Fruit fly (Drosophila melanogaster) whole organism, embryonic: ENCODE measurements around the gene CHES-1-like.

Experiments used
- Atf-2 ChIP-seq: fragments of 200-800 bp; sonication (Bioruptor generic); optimal IDR thresholded peaks from 2 replicates; lab custom pipeline; 2016; ENCODE audit warnings: missing biosample characterization, missing genetic modification characterization
- Awh ChIP-seq: fragments of 200-800 bp; sonication (Bioruptor generic); IDR thresholded peaks from 2 replicates; pipeline ENCODE4, ENCODE4 v1.3.6; 2022; ENCODE audit warnings: missing biosample characterization, missing genetic modification characterization
- CG10147 ChIP-seq: fragments of 200-800 bp; sonication (Bioruptor generic); optimal IDR thresholded peaks from 2 replicates; lab custom pipeline; 2019; ENCODE audit warnings: missing biosample characterization, mild to moderate bottlenecking, missing genetic modification characterization, moderate library complexity
- CG10543 ChIP-seq: fragments of 200-800 bp; sonication (Bioruptor generic); optimal IDR thresholded peaks from 3 replicates; lab custom pipeline; 2017; ENCODE audit warnings: missing biosample characterization, mild to moderate bottlenecking, missing genetic modification characterization, moderate library complexity
- CG10654 ChIP-seq: fragments of 200-800 bp; sonication (Bioruptor generic); optimal IDR thresholded peaks from 2 replicates; lab custom pipeline; 2016; ENCODE audit warnings: missing biosample characterization, missing genetic modification characterization
- CG10959 ChIP-seq: fragments of 200-800 bp; sonication (Bioruptor generic); IDR thresholded peaks from 2 replicates; pipeline ENCODE4 v1.3.6; 2022; ENCODE audit warnings: missing biosample characterization, missing genetic modification characterization
- CG10979 ChIP-seq: fragments of 200-800 bp; sonication (Bioruptor generic); optimal IDR thresholded peaks from 2 replicates; lab custom pipeline; 2018; ENCODE audit warnings: missing biosample characterization, mild to moderate bottlenecking, missing genetic modification characterization, moderate library complexity
- CG12104 ChIP-seq: fragments of 200-800 bp; sonication (Bioruptor generic); optimal IDR thresholded peaks from 3 replicates; lab custom pipeline; 2016; ENCODE audit warnings: missing biosample characterization, missing genetic modification characterization
- CG1529 ChIP-seq: fragments of 200-800 bp; sonication (Bioruptor generic); optimal IDR thresholded peaks from 3 replicates; lab custom pipeline; 2018; ENCODE audit warnings: missing biosample characterization, missing genetic modification characterization
- CG15514 ChIP-seq: fragments of 200-800 bp; sonication (Bioruptor generic); optimal IDR thresholded peaks from 3 replicates; lab custom pipeline; 2017; ENCODE audit warnings: missing biosample characterization, missing genetic modification characterization, mild to moderate bottlenecking, moderate library complexity, missing genetic modification reagents
- CG17385 ChIP-seq: fragments of 200-800 bp; sonication (Bioruptor generic); optimal IDR thresholded peaks from 3 replicates; lab custom pipeline; 2018; ENCODE audit warnings: missing biosample characterization, mild to moderate bottlenecking, missing genetic modification characterization
- CG17568 ChIP-seq: fragments of 200-800 bp; sonication (Bioruptor generic); optimal IDR thresholded peaks from 2 replicates; lab custom pipeline; 2018; ENCODE audit warnings: missing biosample characterization, mild to moderate bottlenecking, missing genetic modification characterization, moderate library complexity
- CG18619 ChIP-seq: fragments of 200-800 bp; sonication (Bioruptor generic); optimal IDR thresholded peaks from 3 replicates; lab custom pipeline; 2017; ENCODE audit warnings: missing biosample characterization, mild to moderate bottlenecking, missing genetic modification characterization
- CG2889 ChIP-seq: fragments of 200-800 bp; sonication (Bioruptor generic); IDR thresholded peaks from 3 replicates; pipeline ENCODE4 v1.3.6; 2022; ENCODE audit warnings: missing biosample characterization, missing genetic modification characterization
- CG3281 ChIP-seq: fragments of 200-800 bp; sonication (Bioruptor generic); optimal IDR thresholded peaks from 3 replicates; lab custom pipeline; 2017; ENCODE audit warnings: missing biosample characterization, mild to moderate bottlenecking, missing genetic modification characterization
- CG33557 ChIP-seq: fragments of 200-800 bp; sonication (Bioruptor generic); optimal IDR thresholded peaks from 2 replicates; lab custom pipeline; 2019; ENCODE audit warnings: missing biosample characterization, mild to moderate bottlenecking, missing genetic modification characterization, moderate library complexity
- CG34422 ChIP-seq: fragments of 200-800 bp; sonication (Bioruptor generic); IDR thresholded peaks from 3 replicates; pipeline ENCODE4 v1.3.6; 2022; ENCODE audit warnings: missing biosample characterization, missing genetic modification characterization
- CG4360 ChIP-seq: fragments of 200-800 bp; sonication (Bioruptor generic); IDR thresholded peaks from 2 replicates; pipeline ENCODE4 v1.3.6; 2022; ENCODE audit warnings: missing biosample characterization, missing genetic modification characterization
- CG4404 ChIP-seq: fragments of 200-800 bp; sonication (Bioruptor generic); IDR thresholded peaks from 2 replicates; pipeline ENCODE4 v1.3.6; 2022; ENCODE audit warnings: missing biosample characterization, missing genetic modification characterization
- CG4617 ChIP-seq: fragments of 200-800 bp; sonication (Bioruptor generic); optimal IDR thresholded peaks from 3 replicates; lab custom pipeline; 2016; ENCODE audit warnings: missing biosample characterization, missing genetic modification characterization, borderline replicate concordance
- CG6765 ChIP-seq: fragments of 200-800 bp; sonication (Bioruptor generic); optimal IDR thresholded peaks from 3 replicates; lab custom pipeline; 2017; ENCODE audit warnings: missing biosample characterization, mild to moderate bottlenecking, missing genetic modification characterization
- CG8089 ChIP-seq: fragments of 200-800 bp; sonication (Bioruptor generic); optimal IDR thresholded peaks from 3 replicates; lab custom pipeline; 2016; ENCODE audit warnings: missing biosample characterization, missing genetic modification characterization
- CG8388 ChIP-seq: fragments of 200-800 bp; sonication (Bioruptor generic); optimal IDR thresholded peaks from 2 replicates; lab custom pipeline; 2019; ENCODE audit warnings: missing biosample characterization, mild to moderate bottlenecking, missing genetic modification characterization, moderate library complexity
- CG8924 ChIP-seq: fragments of 200-800 bp; optimal IDR thresholded peaks from 3 replicates; lab custom pipeline; 2019; ENCODE audit warnings: missing biosample characterization, mild to moderate bottlenecking, missing genetic modification characterization, moderate library complexity
- Dfd ChIP-seq, 2 experiments: fragments of >200 bp; optimal IDR thresholded peaks; 2 replicates each; lab custom pipeline; 2017; ENCODE audit warnings: missing biosample characterization in 2 of 2, missing genetic modification characterization in 2 of 2
- Dip3 ChIP-seq: fragments of 200-800 bp; sonication (Bioruptor generic); optimal IDR thresholded peaks from 3 replicates; lab custom pipeline; 2016; ENCODE audit warnings: missing biosample characterization, missing genetic modification characterization
- Fer1 ChIP-seq: fragments of 200-800 bp; sonication (Bioruptor generic); optimal IDR thresholded peaks from 2 replicates; lab custom pipeline; 2017; ENCODE audit warnings: missing biosample characterization, mild to moderate bottlenecking, missing genetic modification characterization
- HLH3B ChIP-seq: fragments of 200-800 bp; sonication (Bioruptor generic); IDR thresholded peaks from 2 replicates; pipeline ENCODE4 v1.3.6; 2022; ENCODE audit warnings: missing biosample characterization, missing genetic modification characterization
- Nf-YC ChIP-seq: fragments of 200-800 bp; optimal IDR thresholded peaks from 3 replicates; lab custom pipeline; 2019; ENCODE audit warnings: missing biosample characterization, mild to moderate bottlenecking, missing genetic modification characterization, moderate library complexity
- NfI ChIP-seq: fragments of 200-800 bp; sonication (Bioruptor generic); optimal IDR thresholded peaks from 3 replicates; lab custom pipeline; 2018; ENCODE audit warnings: missing biosample characterization, mild to moderate bottlenecking, missing genetic modification characterization, moderate library complexity
- cas ChIP-seq: fragments of 200-800 bp; sonication (Bioruptor generic); IDR thresholded peaks from 2 replicates; pipeline ENCODE4 v1.3.6; 2022; ENCODE audit warnings: missing biosample characterization, missing genetic modification characterization
- ewg ChIP-seq: fragments of 200-800 bp; sonication (Bioruptor generic); optimal IDR thresholded peaks from 3 replicates; lab custom pipeline; 2017; ENCODE audit warnings: mild to moderate bottlenecking, missing biosample characterization, missing genetic modification reagents, missing genetic modification characterization
- grau ChIP-seq: fragments of 200-800 bp; optimal IDR thresholded peaks from 3 replicates; lab custom pipeline; 2019; ENCODE audit warnings: missing biosample characterization, mild to moderate bottlenecking, missing genetic modification characterization, moderate library complexity
- ham ChIP-seq: fragments of 200-800 bp; sonication (Bioruptor generic); IDR thresholded peaks from 2 replicates; pipeline ENCODE4 v1.3.6; 2022; ENCODE audit warnings: missing biosample characterization, missing genetic modification characterization
- inv ChIP-seq: fragments of 200-800 bp; sonication (Bioruptor generic); IDR thresholded peaks from 2 replicates; pipeline ENCODE4 v1.3.6; 2022; ENCODE audit warnings: missing biosample characterization, missing genetic modification characterization; ENCODE audit not compliant: partially characterized antibody
- jigr1 ChIP-seq: fragments of 200-800 bp; sonication (Bioruptor generic); IDR thresholded peaks from 3 replicates; pipeline ENCODE4 v1.3.6; 2022; ENCODE audit warnings: missing biosample characterization, missing genetic modification characterization
- mirr ChIP-seq: fragments of 200-800 bp; sonication (Bioruptor generic); optimal IDR thresholded peaks from 3 replicates; lab custom pipeline; 2018; ENCODE audit warnings: missing biosample characterization, mild to moderate bottlenecking, missing genetic modification characterization
- nau ChIP-seq: fragments of 200-800 bp; sonication (Bioruptor generic); optimal IDR thresholded peaks from 3 replicates; lab custom pipeline; 2017; ENCODE audit warnings: missing biosample characterization, mild to moderate bottlenecking, missing genetic modification characterization, missing genetic modification reagents
- odd ChIP-seq: fragments of 200-800 bp; sonication (Bioruptor generic); optimal IDR thresholded peaks from 2 replicates; lab custom pipeline; 2017; ENCODE audit warnings: missing biosample characterization, mild to moderate bottlenecking, missing genetic modification characterization
- p53 ChIP-seq: fragments of 200-800 bp; sonication (Bioruptor generic); optimal IDR thresholded peaks from 2 replicates; lab custom pipeline; 2016; ENCODE audit warnings: missing biosample characterization, missing genetic modification characterization
- pfk ChIP-seq: fragments of 200-800 bp; sonication (Bioruptor generic); optimal IDR thresholded peaks from 2 replicates; lab custom pipeline; 2018; ENCODE audit warnings: missing biosample characterization, mild to moderate bottlenecking, missing genetic modification characterization, moderate library complexity
- pum ChIP-seq: fragments of 200-800 bp; sonication (Bioruptor generic); optimal IDR thresholded peaks from 2 replicates; lab custom pipeline; 2016; ENCODE audit warnings: missing biosample characterization, missing genetic modification characterization
- row ChIP-seq: fragments of 200-800 bp; sonication (Bioruptor generic); IDR thresholded peaks from 3 replicates; pipeline ENCODE4 v1.3.6; 2022; ENCODE audit warnings: missing biosample characterization, missing genetic modification characterization
- sens ChIP-seq: fragments of 200-800 bp; sonication (Bioruptor generic); peaks from one replicate; lab custom pipeline; 2016; ENCODE audit warnings: missing biosample characterization, missing genetic modification characterization
- sna ChIP-seq: fragments of 200-800 bp; sonication (Bioruptor generic); IDR thresholded peaks from 2 replicates; pipeline ENCODE4 v1.3.6; 2022; ENCODE audit warnings: missing biosample characterization, missing genetic modification characterization; ENCODE audit not compliant: partially characterized antibody
- unpg ChIP-seq: fragments of 200-800 bp; sonication (Bioruptor generic); optimal IDR thresholded peaks from 3 replicates; lab custom pipeline; 2018; ENCODE audit warnings: missing biosample characterization, mild to moderate bottlenecking, missing genetic modification characterization, moderate library complexity
- vvl ChIP-seq: fragments of 200-800 bp; sonication (Bioruptor generic); IDR thresholded peaks from 2 replicates; pipeline ENCODE4 v1.3.6; 2022; ENCODE audit warnings: missing biosample characterization, missing genetic modification characterization

The CHES-1-like gene

DNA sequence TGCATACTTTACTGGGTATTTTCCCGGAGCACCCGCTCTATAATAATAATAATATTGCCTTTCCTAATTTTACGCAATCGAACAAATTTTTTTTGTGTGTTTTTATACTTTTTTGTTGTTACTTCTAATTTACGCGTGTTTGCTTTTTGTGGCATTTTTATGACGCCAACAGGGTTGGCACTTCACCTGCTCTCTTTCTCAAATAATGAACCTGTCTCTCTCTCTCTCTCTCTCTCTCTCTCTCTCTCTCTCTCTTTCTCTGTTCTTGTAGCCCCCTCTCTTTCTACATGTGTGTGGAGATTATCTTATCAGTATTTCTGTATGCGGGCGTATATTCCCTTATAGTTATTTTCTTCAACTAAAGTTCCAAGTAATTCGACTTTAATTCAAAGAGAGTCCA is 18.5 kb downstream of the CHES-1-like start (continued):
- peak; percentile 32 for TF ChIP-seq CG1529 (GFP tag; lab: Kevin White, UChicago)
- peak; percentile 26 for TF ChIP-seq CG10979
- TF ChIP-seq CG3281 (GFP tag; lab: Kevin White, UChicago), result peak; percentile 69
- no peak for TF ChIP-seq ham (GFP tag; lab: Robert Waterston, UW)
- no peak for TF ChIP-seq CG10959 (GFP tag; lab: Robert Waterston, UW)
- no peak for TF ChIP-seq CG4617
- TF ChIP-seq CG2889 (GFP tag; lab: Robert Waterston, UW), result no peak
- TF ChIP-seq Awh, result peak; percentile 41; the same call in 1 of the 2 replicates
- no peak for TF ChIP-seq jigr1 (GFP tag; lab: Robert Waterston, UW)
- TF ChIP-seq CG33557, result peak; percentile 40
- TF ChIP-seq Fer1 (GFP tag; lab: Kevin White, UChicago), result peak; percentile 85
- peak; percentile 29; the same call in 1 of the 3 replicates for TF ChIP-seq row (GFP tag; lab: Robert Waterston, UW)
- peak; percentile 47 for TF ChIP-seq grau (tag; lab: Kevin White, UChicago)
- no peak for TF ChIP-seq cas (GFP tag; lab: Robert Waterston, UW)
- TF ChIP-seq NfI, result peak; percentile 21
- TF ChIP-seq HLH3B (GFP tag; lab: Robert Waterston, UW), result peak; percentile 17; the same call in 1 of the 2 replicates
- peak; percentile 20 for TF ChIP-seq Atf-2 (GFP tag; lab: Kevin White, UChicago)
- no peak for TF ChIP-seq ewg
- TF ChIP-seq CG8388, result peak; percentile 22
- no peak for TF ChIP-seq CG4404 (GFP tag; lab: Robert Waterston, UW)
- TF ChIP-seq pum, result no peak
- peak; percentile 46 for TF ChIP-seq Nf-YC (tag; lab: Kevin White, UChicago)
- peak; percentile 45 for TF ChIP-seq CG10147 (GFP tag; lab: Kevin White, UChicago)
- peak; percentile 54 for TF ChIP-seq mirr (GFP tag; lab: Kevin White, UChicago)
- peak; percentile 31 for TF ChIP-seq CG8924 (tag; lab: Kevin White, UChicago)
- peak; percentile 84 for TF ChIP-seq CG6765 (GFP tag; lab: Kevin White, UChicago)
- TF ChIP-seq CG17385 (GFP tag; lab: Kevin White, UChicago), result peak; percentile 72
- TF ChIP-seq CG8089 (GFP tag; lab: Kevin White, UChicago), result peak; percentile 34
- peak; percentile 44; the same call in 1 of the 2 replicates for TF ChIP-seq vvl (GFP tag; lab: Robert Waterston, UW)
- peak; percentile 60 for TF ChIP-seq CG18619 (GFP tag; lab: Kevin White, UChicago)
- TF ChIP-seq CG15514, result peak; percentile 75
- TF ChIP-seq pfk, result peak; percentile 55
- TF ChIP-seq p53 (GFP tag; lab: Kevin White, UChicago), result no peak
- TF ChIP-seq CG34422 (GFP tag; lab: Robert Waterston, UW), result peak; percentile 17; the same call in 1 of the 3 replicates
- TF ChIP-seq CG10654 (GFP tag; lab: Kevin White, UChicago), result peak; percentile 19
- peak; percentile 74 for TF ChIP-seq CG17568
- TF ChIP-seq CG12104 (GFP tag; lab: Kevin White, UChicago), result peak; percentile 51
- TF ChIP-seq CG10543 (GFP tag; lab: Kevin White, UChicago), result peak; percentile 57
- peak; percentile 59 for TF ChIP-seq odd
- peak; percentile 40 for TF ChIP-seq nau

dm6 chrX:7688871-7689270 is 20.3 kb downstream of the CHES-1-like start:
- peak in 1 of 2 experiments; percentile 42 for TF ChIP-seq Dfd (GFP tag; optimal IDR thresholded peaks at IDR 0.05; lab: Kevin White, UChicago)
- peak; percentile 27 for TF ChIP-seq sens (GFP tag; lab: Kevin White, UChicago)
- peak; percentile 59 for TF ChIP-seq CG4360 (GFP tag; lab: Robert Waterston, UW)
- TF ChIP-seq inv, result no peak
- TF ChIP-seq sna (GFP tag; lab: Robert Waterston, UW), result no peak
- TF ChIP-seq Dip3 (GFP tag; lab: Kevin White, UChicago), result no peak
- TF ChIP-seq unpg, result no peak
